Worm (Caenorhabditis elegans): ENCODE results near the gene usp-46.

ce11 chrIII:9798478-9799157 is 22.2 kb downstream of the usp-46 start, which contains the start of gene ZK632.2:
- TF ChIP-seq ztf-11 (tag; optimal IDR thresholded peaks at IDR 0.05) (no peak), elt-1 (tag; optimal IDR thresholded peaks at IDR 0.05; ENCODE audit: borderline replicate concordance, insufficient read depth) (no peak), snpc-4 (tag; optimal IDR thresholded peaks at IDR 0.05) (no peak), pha-4 (tag; optimal IDR thresholded peaks at IDR 0.05) (no peak), ceh-43 (GFP tag; optimal IDR thresholded peaks at IDR 0.05) (no peak), unc-39 (tag; optimal IDR thresholded peaks at IDR 0.05) (no peak), flh-1 (GFP tag; optimal IDR thresholded peaks at IDR 0.05) (no peak), lsy-2 (tag; optimal IDR thresholded peaks at IDR 0.05) (no peak), ceh-39 (tag; optimal IDR thresholded peaks at IDR 0.05) (no peak), nhr-12 (tag; optimal IDR thresholded peaks at IDR 0.05) (no peak)
